Worm (Caenorhabditis elegans) whole organism, mixed stage, embryonic: ENCODE results near the gene gos-28.

Experiments used
- blmp-1 ChIP-seq: fragments of 150-350 bp; optimal IDR thresholded peaks from 2 replicates; lab custom pipeline; 2014; ENCODE audit warnings: missing biosample characterization, missing genetic modification characterization
- ces-1 ChIP-seq: fragments of 150-350 bp; optimal IDR thresholded peaks from 2 replicates; lab custom pipeline; 2014; ENCODE audit warnings: missing biosample characterization, missing genetic modification reagents, missing genetic modification characterization
- drap-1 ChIP-seq: fragments of 200-800 bp; sonication (Bioruptor generic); optimal IDR thresholded peaks from 3 replicates; lab custom pipeline; 2018; ENCODE audit warnings: mild to moderate bottlenecking, missing genetic modification characterization, missing compliant biosample characterization
- elt-1 ChIP-seq: sonication (generic microtip); optimal IDR thresholded peaks from 2 replicates; lab custom pipeline; 2017; ENCODE audit warnings: missing genetic modification characterization, mild to moderate bottlenecking, missing compliant biosample characterization, antibody characterized with exemption, moderate library complexity, borderline replicate concordance; ENCODE audit not compliant: insufficient read depth
- lsy-2 ChIP-seq: fragments of 150-350 bp; optimal IDR thresholded peaks from 2 replicates; lab custom pipeline; 2014; ENCODE audit warnings: missing biosample characterization, missing genetic modification characterization
- mab-5 ChIP-seq: fragments of 150-350 bp; optimal IDR thresholded peaks from 2 replicates; lab custom pipeline; 2014; ENCODE audit warnings: missing biosample characterization, missing genetic modification characterization
- mep-1 ChIP-seq: fragments of 150-350 bp; optimal IDR thresholded peaks from 2 replicates; lab custom pipeline; 2017; ENCODE audit warnings: missing biosample characterization, missing genetic modification reagents, missing genetic modification characterization, inconsistent platforms
- nhr-12 ChIP-seq: fragments of 150-350 bp; optimal IDR thresholded peaks from 2 replicates; lab custom pipeline; 2014; ENCODE audit warnings: missing biosample characterization, missing genetic modification characterization
- nhr-28 ChIP-seq: fragments of 150-350 bp; optimal IDR thresholded peaks from 2 replicates; lab custom pipeline; 2014; ENCODE audit warnings: missing biosample characterization, missing genetic modification characterization
- pha-4 ChIP-seq: fragments of 150-350 bp; optimal IDR thresholded peaks from 2 replicates; lab custom pipeline; 2018; ENCODE audit warnings: missing biosample characterization, missing genetic modification reagents, missing genetic modification characterization
- snpc-4 ChIP-seq: fragments of 150-350 bp; optimal IDR thresholded peaks from 2 replicates; lab custom pipeline; 2014; ENCODE audit warnings: missing biosample characterization, missing genetic modification characterization
- unc-62 ChIP-seq: fragments of 150-350 bp; optimal IDR thresholded peaks from 2 replicates; lab custom pipeline; 2014; ENCODE audit warnings: missing biosample characterization, missing genetic modification reagents, missing genetic modification characterization
- ztf-11 ChIP-seq: fragments of 150-350 bp; optimal IDR thresholded peaks from 2 replicates; lab custom pipeline; 2014; ENCODE audit warnings: missing biosample characterization, missing genetic modification characterization

DNA sequence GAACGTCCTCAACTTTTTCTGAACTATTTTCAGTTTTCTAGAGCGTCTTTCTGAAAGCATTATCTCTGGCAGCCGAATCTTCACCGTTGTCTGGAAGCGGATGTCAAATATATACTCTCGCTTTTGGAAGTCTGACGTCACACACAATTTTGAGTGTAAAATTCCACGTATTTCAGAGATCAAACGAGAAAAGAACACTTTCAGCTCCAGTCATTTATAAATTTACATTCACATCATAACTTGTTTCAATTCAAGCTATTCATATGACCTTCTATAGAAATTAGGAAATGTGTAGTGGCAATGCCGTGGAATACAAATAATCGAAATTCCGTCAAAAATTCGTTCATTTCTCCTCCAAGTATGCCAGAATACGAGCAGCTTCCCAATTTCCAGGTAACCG, 16.6 kb upstream of the gos-28 start, which contains the start of gene F08F8.11:
- TF ChIP-seq ztf-11 (tag; lab: Kevin White, UChicago) (no peak), drap-1 (GFP tag; lab: Kevin White, UChicago) (no peak), blmp-1 (tag; lab: Kevin White, UChicago) (no peak), lsy-2 (tag; lab: Kevin White, UChicago) (no peak), unc-62 (GFP tag; lab: Kevin White, UChicago) (no peak), snpc-4 (tag; lab: Kevin White, UChicago) (no peak), mep-1 (tag; lab: Kevin White, UChicago) (no peak), elt-1 (tag; lab: Kevin White, UChicago) (no peak), pha-4 (tag; lab: Kevin White, UChicago) (no peak), mab-5 (tag; lab: Kevin White, UChicago) (no peak), nhr-12 (tag; lab: Kevin White, UChicago) (no peak), nhr-28 (tag; lab: Kevin White, UChicago) (no peak), ces-1 (no peak)
